ENCODE assay signal across 4 worm cellular contexts in the genomic region with DNA sequence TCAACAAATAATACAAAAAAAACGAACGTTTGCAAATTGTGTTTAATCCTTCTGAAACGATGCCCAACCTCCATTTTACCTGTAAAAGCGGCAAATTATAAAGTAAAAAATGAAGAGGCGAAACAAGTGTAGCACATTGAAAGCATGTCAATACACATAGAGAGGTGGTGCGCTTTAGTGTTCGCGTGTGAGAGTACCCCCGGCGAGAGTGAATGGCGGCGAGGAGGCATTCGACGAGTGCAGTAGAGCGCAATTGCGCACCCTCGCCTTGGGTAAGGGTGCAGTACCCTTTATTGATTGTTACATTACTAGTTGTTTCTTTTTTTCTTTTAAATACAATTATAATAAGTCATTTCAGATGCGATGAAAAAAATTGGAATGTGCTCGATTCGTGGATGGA.
TF ChIP-seq lines count a peak whose summit lies in the region.

A gene (plus strand): TSS at position 353 of the 400 bp plus-strand sequence.

TF ChIP-seq in whole organism, L2 larva, 48 proteins besides CTCF, POLR2A, EP300 and RAD21 (continued from another document):
- TF ChIP-seq C34F6.9 (tag; optimal IDR thresholded peaks at IDR 0.05; lab: Kevin White, UChicago) = peak; percentile 80
- no peak for TF ChIP-seq ztf-1 (GFP tag; conservative IDR thresholded peaks at IDR 0.05; lab: Robert Waterston, UW)
- peak in 1 of 2 experiments; percentile 23 for TF ChIP-seq lsy-2 (tag; optimal IDR thresholded peaks at IDR 0.05; lab: Kevin White, UChicago)
- TF ChIP-seq sem-4 (tag; optimal IDR thresholded peaks at IDR 0.05; lab: Kevin White, UChicago) = peak; percentile 29
- TF ChIP-seq mbf-1 (tag; optimal IDR thresholded peaks at IDR 0.05; lab: Kevin White, UChicago) = no peak
- TF ChIP-seq ztf-4 (tag; optimal IDR thresholded peaks at IDR 0.05; lab: Kevin White, UChicago) = no peak
- TF ChIP-seq lin-11 (tag; optimal IDR thresholded peaks at IDR 0.05; lab: Kevin White, UChicago) = peak; percentile 51
- TF ChIP-seq ceh-16 (tag; optimal IDR thresholded peaks at IDR 0.05; lab: Kevin White, UChicago) = peak; percentile 8
- TF ChIP-seq sma-3 (GFP tag; optimal IDR thresholded peaks at IDR 0.05; lab: Kevin White, UChicago) = peak; percentile 47
- no peak for TF ChIP-seq R02D3.7 (tag; optimal IDR thresholded peaks at IDR 0.05; lab: Kevin White, UChicago)
- TF ChIP-seq elt-1 (tag; optimal IDR thresholded peaks at IDR 0.05; lab: Kevin White, UChicago) = no peak
- TF ChIP-seq nhr-25 (tag; optimal IDR thresholded peaks at IDR 0.05; lab: Kevin White, UChicago) = peak; percentile 67
TF ChIP-seq in whole organism, L2 larva: peak in this region for 17.

TF ChIP-seq in whole organism, L4 larva, 104 proteins besides CTCF, POLR2A, EP300 and RAD21 (continued from another document and continues in another):
- peak; percentile 43 for TF ChIP-seq dpl-1 (GFP tag; optimal IDR thresholded peaks at IDR 0.05; lab: Kevin White, UChicago)
- no peak for TF ChIP-seq F26F4.8 (GFP tag; conservative IDR thresholded peaks at IDR 0.05; lab: Robert Waterston, UW)
- no peak for TF ChIP-seq F37D6.2 (tag; optimal IDR thresholded peaks at IDR 0.05; lab: Kevin White, UChicago)
- no peak for TF ChIP-seq lin-39 (tag; optimal IDR thresholded peaks at IDR 0.05; lab: Kevin White, UChicago)
- TF ChIP-seq nhr-41 (GFP tag; IDR thresholded peaks at IDR 0.05; lab: Robert Waterston, UW) = no peak
- no peak for TF ChIP-seq nhr-111 (GFP tag; optimal IDR thresholded peaks at IDR 0.05; lab: Kevin White, UChicago)
- TF ChIP-seq sdz-12 (GFP tag; optimal IDR thresholded peaks at IDR 0.05; lab: Kevin White, UChicago) = no peak
- TF ChIP-seq nhr-11 (tag; optimal IDR thresholded peaks at IDR 0.05; lab: Kevin White, UChicago) = no peak
- TF ChIP-seq snpc-4 (tag; optimal IDR thresholded peaks at IDR 0.05; lab: Kevin White, UChicago) = no peak
- no peak for TF ChIP-seq skn-1 (tag; optimal IDR thresholded peaks at IDR 0.05; lab: Kevin White, UChicago)
- no peak for TF ChIP-seq daf-19 (GFP tag; conservative IDR thresholded peaks at IDR 0.05; lab: Robert Waterston, UW)
- TF ChIP-seq nhr-28 (tag; optimal IDR thresholded peaks at IDR 0.05; lab: Kevin White, UChicago) = peak; percentile 77
- TF ChIP-seq hlh-30 (tag; optimal IDR thresholded peaks at IDR 0.05; lab: Kevin White, UChicago; ENCODE audit: insufficient read depth) = peak; percentile 53
- TF ChIP-seq D1046.2 (GFP tag; IDR thresholded peaks at IDR 0.05; lab: Robert Waterston, UW) = no peak
- TF ChIP-seq vab-7 (GFP tag; IDR thresholded peaks at IDR 0.05; lab: Robert Waterston, UW) = 0 out of 2 replicates have a peak, but pooled peaks have one; percentile 15
- no peak for TF ChIP-seq dmd-9 (GFP tag; IDR thresholded peaks at IDR 0.05; lab: Robert Waterston, UW)
- TF ChIP-seq F10B5.3 (tag; optimal IDR thresholded peaks at IDR 0.05; lab: Kevin White, UChicago) = no peak
- peak; percentile 46 for TF ChIP-seq pqm-1 (tag; optimal IDR thresholded peaks at IDR 0.05; lab: Kevin White, UChicago)
- TF ChIP-seq dmd-8 (GFP tag; IDR thresholded peaks at IDR 0.05; lab: Robert Waterston, UW) = no peak
- peak; percentile 66 for TF ChIP-seq dve-1 (tag; optimal IDR thresholded peaks at IDR 0.05; lab: Kevin White, UChicago; ENCODE audit: insufficient read depth)
- no peak for TF ChIP-seq daf-8 (GFP tag; IDR thresholded peaks at IDR 0.05; lab: Robert Waterston, UW)
- no peak for TF ChIP-seq zag-1 (tag; optimal IDR thresholded peaks at IDR 0.05; lab: Kevin White, UChicago)
- TF ChIP-seq dmd-6 (GFP tag; IDR thresholded peaks at IDR 0.05; lab: Robert Waterston, UW) = peak; percentile 63
- TF ChIP-seq nhr-237 (tag; optimal IDR thresholded peaks at IDR 0.05; lab: Kevin White, UChicago) = no peak
- TF ChIP-seq nhr-25 (tag; optimal IDR thresholded peaks at IDR 0.05; lab: Kevin White, UChicago; ENCODE audit: borderline replicate concordance, insufficient read depth) = no peak
- TF ChIP-seq zip-2 (tag; optimal IDR thresholded peaks at IDR 0.05; lab: Kevin White, UChicago) = peak; percentile 21
- TF ChIP-seq mes-2 (tag; optimal IDR thresholded peaks at IDR 0.05; lab: Kevin White, UChicago; ENCODE audit: poor library complexity, severe bottlenecking) = peak; percentile 82
- peak; percentile 47 for TF ChIP-seq nhr-102 (tag; optimal IDR thresholded peaks at IDR 0.05; lab: Kevin White, UChicago)
- TF ChIP-seq zfp-2 (tag; optimal IDR thresholded peaks at IDR 0.05; lab: Kevin White, UChicago) = no peak
- TF ChIP-seq lin-15B (tag; optimal IDR thresholded peaks at IDR 0.05; lab: Kevin White, UChicago) = no peak
- no peak; the same call in 1 of the 2 replicates for TF ChIP-seq zfp-3 (GFP tag; conservative IDR thresholded peaks at IDR 0.05; lab: Robert Waterston, UW)
- TF ChIP-seq ces-1 (GFP tag; optimal IDR thresholded peaks at IDR 0.05; lab: Kevin White, UChicago) = no peak
- TF ChIP-seq attf-4 (tag; optimal IDR thresholded peaks at IDR 0.05; lab: Kevin White, UChicago) = no peak
- peak in 1 of 2 experiments; percentile 50 for TF ChIP-seq mdl-1 (tag; optimal IDR thresholded peaks at IDR 0.05; lab: Kevin White, UChicago)
- peak; percentile 86 for TF ChIP-seq mep-1 (tag; optimal IDR thresholded peaks at IDR 0.05; lab: Kevin White, UChicago)
- no peak for TF ChIP-seq R02D3.7 (tag; optimal IDR thresholded peaks at IDR 0.05; lab: Kevin White, UChicago)
- TF ChIP-seq hlh-11 (tag; optimal IDR thresholded peaks at IDR 0.05; lab: Kevin White, UChicago) = peak; percentile 72
- peak; percentile 68 for TF ChIP-seq egl-43 (GFP tag; IDR thresholded peaks at IDR 0.05; lab: Robert Waterston, UW)

TF ChIP-seq in whole organism, late embryonic, 69 proteins besides CTCF, POLR2A, EP300 and RAD21 (continued from another document and continues in another):
- TF ChIP-seq pax-1 (tag; optimal IDR thresholded peaks at IDR 0.05; lab: Kevin White, UChicago) = no peak
- TF ChIP-seq ets-4 (tag; optimal IDR thresholded peaks at IDR 0.05; lab: Kevin White, UChicago) = no peak
- TF ChIP-seq sdc-2 (tag; optimal IDR thresholded peaks at IDR 0.05; lab: Kevin White, UChicago) = peak; percentile 48
- no peak for TF ChIP-seq madf-2 (tag; optimal IDR thresholded peaks at IDR 0.05; lab: Kevin White, UChicago)
- peak; percentile 52 for TF ChIP-seq eyg-1 (tag; optimal IDR thresholded peaks at IDR 0.05; lab: Kevin White, UChicago)
- no peak for TF ChIP-seq pat-9 (tag; optimal IDR thresholded peaks at IDR 0.05; lab: Kevin White, UChicago)
- no peak for TF ChIP-seq ceh-24 (tag; optimal IDR thresholded peaks at IDR 0.05; lab: Kevin White, UChicago)
- TF ChIP-seq syd-9 (tag; optimal IDR thresholded peaks at IDR 0.05; lab: Kevin White, UChicago) = no peak
- no peak for TF ChIP-seq hlh-8 (tag; optimal IDR thresholded peaks at IDR 0.05; lab: Kevin White, UChicago)
- peak; percentile 3 for TF ChIP-seq unc-86 (tag; optimal IDR thresholded peaks at IDR 0.05; lab: Kevin White, UChicago)
- TF ChIP-seq ztf-16 (tag; optimal IDR thresholded peaks at IDR 0.05; lab: Kevin White, UChicago) = no peak
- TF ChIP-seq hlh-30 (tag; optimal IDR thresholded peaks at IDR 0.05; lab: Kevin White, UChicago; ENCODE audit: insufficient read depth) = peak; percentile 36
- TF ChIP-seq elt-2 (tag; optimal IDR thresholded peaks at IDR 0.05; lab: Kevin White, UChicago) = peak; percentile 10
- TF ChIP-seq ceh-9 (tag; optimal IDR thresholded peaks at IDR 0.05; lab: Kevin White, UChicago) = no peak
- TF ChIP-seq nhr-232 (tag; optimal IDR thresholded peaks at IDR 0.05; lab: Kevin White, UChicago) = no peak
- peak; percentile 46 for TF ChIP-seq unc-42 (tag; optimal IDR thresholded peaks at IDR 0.05; lab: Kevin White, UChicago)
- no peak for TF ChIP-seq ceh-45 (GFP tag; IDR thresholded peaks at IDR 0.05; lab: Robert Waterston, UW)
- no peak for TF ChIP-seq hlh-13 (GFP tag; optimal IDR thresholded peaks at IDR 0.05; lab: Kevin White, UChicago)
- TF ChIP-seq sox-4 (tag; optimal IDR thresholded peaks at IDR 0.05; lab: Kevin White, UChicago) = no peak
- peak; percentile 81 for TF ChIP-seq pros-1 (tag; optimal IDR thresholded peaks at IDR 0.05; lab: Kevin White, UChicago)
- no peak for TF ChIP-seq pag-3 (tag; optimal IDR thresholded peaks at IDR 0.05; lab: Kevin White, UChicago; ENCODE audit: borderline replicate concordance)
- no peak for TF ChIP-seq nhr-11 (tag; optimal IDR thresholded peaks at IDR 0.05; lab: Kevin White, UChicago)
- no peak for TF ChIP-seq hlh-6 (tag; optimal IDR thresholded peaks at IDR 0.05; lab: Kevin White, UChicago)
- peak; percentile 58 for TF ChIP-seq tbx-2 (tag; optimal IDR thresholded peaks at IDR 0.05; lab: Kevin White, UChicago)
- TF ChIP-seq ceh-22 (tag; optimal IDR thresholded peaks at IDR 0.05; lab: Kevin White, UChicago) = no peak
- TF ChIP-seq fkh-6 (tag; optimal IDR thresholded peaks at IDR 0.05; lab: Kevin White, UChicago) = no peak
- TF ChIP-seq ref-2 (tag; optimal IDR thresholded peaks at IDR 0.05; lab: Kevin White, UChicago) = peak; percentile 72
- TF ChIP-seq fax-1 (tag; optimal IDR thresholded peaks at IDR 0.05; lab: Kevin White, UChicago) = peak; percentile 11
- no peak for TF ChIP-seq hlh-15 (tag; optimal IDR thresholded peaks at IDR 0.05; lab: Kevin White, UChicago)
- no peak for TF ChIP-seq K09A11.1 (tag; optimal IDR thresholded peaks at IDR 0.05; lab: Kevin White, UChicago; ENCODE audit: insufficient read depth)
- no peak for TF ChIP-seq pha-4 (tag; optimal IDR thresholded peaks at IDR 0.05; lab: Kevin White, UChicago)
- peak; percentile 44 for TF ChIP-seq ceh-34 (tag; optimal IDR thresholded peaks at IDR 0.05; lab: Kevin White, UChicago)
- TF ChIP-seq ama-1 (optimal IDR thresholded peaks at IDR 0.05; lab: Kevin White, UChicago) = no peak
- no peak for TF ChIP-seq pqm-1 (tag; optimal IDR thresholded peaks at IDR 0.05; lab: Kevin White, UChicago)
- TF ChIP-seq C08G9.2 (tag; optimal IDR thresholded peaks at IDR 0.05; lab: Kevin White, UChicago) = no peak
- TF ChIP-seq nfya-1 (tag; optimal IDR thresholded peaks at IDR 0.05; lab: Kevin White, UChicago) = peak; percentile 72
- no peak for TF ChIP-seq ceh-18 (tag; optimal IDR thresholded peaks at IDR 0.05; lab: Kevin White, UChicago)
- peak; percentile 65 for TF ChIP-seq ceh-31 (tag; optimal IDR thresholded peaks at IDR 0.05; lab: Kevin White, UChicago)
- TF ChIP-seq Y22D7AL.16 (tag; optimal IDR thresholded peaks at IDR 0.05; lab: Kevin White, UChicago) = no peak
- TF ChIP-seq T23F11.4 (GFP tag; optimal IDR thresholded peaks at IDR 0.05; lab: Kevin White, UChicago) = no peak
- no peak for TF ChIP-seq gmeb-2 (tag; optimal IDR thresholded peaks at IDR 0.05; lab: Kevin White, UChicago)
- no peak for TF ChIP-seq fkh-10 (GFP tag; optimal IDR thresholded peaks at IDR 0.05; lab: Kevin White, UChicago)
- peak; percentile 62 for TF ChIP-seq ceh-19 (GFP tag; optimal IDR thresholded peaks at IDR 0.05; lab: Kevin White, UChicago)

TF ChIP-seq in whole organism, mixed stage, embryonic, 35 proteins besides CTCF, POLR2A, EP300 and RAD21 (continued from another document):
- TF ChIP-seq ces-1 (GFP tag; optimal IDR thresholded peaks at IDR 0.05; lab: Kevin White, UChicago) (peak; percentile 40), snpc-4 (tag; optimal IDR thresholded peaks at IDR 0.05; lab: Kevin White, UChicago) (no peak), ceh-83 (GFP tag; optimal IDR thresholded peaks at IDR 0.05; lab: Kevin White, UChicago) (no peak), sem-2 (GFP tag; optimal IDR thresholded peaks at IDR 0.05; lab: Kevin White, UChicago) (no peak), mls-2 (tag; optimal IDR thresholded peaks at IDR 0.05; lab: Kevin White, UChicago) (peak; percentile 76), unc-62 (GFP tag; optimal IDR thresholded peaks at IDR 0.05; lab: Kevin White, UChicago) (peak; percentile 33), flh-1 (GFP tag; optimal IDR thresholded peaks at IDR 0.05; lab: Kevin White, UChicago) (no peak)
